Fruit fly (Drosophila melanogaster) whole organism, prepupa: ENCODE results near the gene Sry-alpha.
A peak's percentile ranks its signal among the peaks of the same experiment; 100 is the strongest.

Source experiments
- CG11762 ChIP-seq: fragments of 200-800 bp; sonication (Bioruptor generic); optimal IDR thresholded peaks from 3 replicates; lab custom pipeline; 2016; ENCODE audit warnings: missing biosample characterization, missing genetic modification characterization; ENCODE audit not compliant: insufficient read depth
- CG15336 ChIP-seq: fragments of 200-800 bp; sonication (Bioruptor generic); IDR thresholded peaks from 2 replicates; pipeline ENCODE4 v1.3.6; 2022; ENCODE audit warnings: missing biosample characterization, missing genetic modification characterization
- CG1621 ChIP-seq: fragments of 200-800 bp; sonication (Bioruptor generic); optimal IDR thresholded peaks from 3 replicates; lab custom pipeline; 2018; ENCODE audit warnings: missing biosample characterization, mild to moderate bottlenecking, missing genetic modification characterization
- CG32006 ChIP-seq: fragments of 200-800 bp; sonication (Bioruptor generic); optimal IDR thresholded peaks from 3 replicates; lab custom pipeline; 2017; ENCODE audit warnings: missing biosample characterization, mild to moderate bottlenecking, missing genetic modification characterization
- CG4318 ChIP-seq: fragments of 200-800 bp; sonication (Bioruptor generic); optimal IDR thresholded peaks from 3 replicates; lab custom pipeline; 2017; ENCODE audit warnings: missing biosample characterization, mild to moderate bottlenecking, missing genetic modification characterization
- CG6276 ChIP-seq: fragments of 200-800 bp; sonication (Bioruptor generic); optimal IDR thresholded peaks from 2 replicates; lab custom pipeline; 2017; ENCODE audit warnings: missing biosample characterization, mild to moderate bottlenecking, missing genetic modification characterization
- CG6808 ChIP-seq: fragments of 200-800 bp; sonication (Bioruptor generic); optimal IDR thresholded peaks from 3 replicates; lab custom pipeline; 2017; ENCODE audit warnings: missing biosample characterization, missing genetic modification characterization, mild to moderate bottlenecking, moderate library complexity, missing genetic modification reagents
- CG6854 ChIP-seq: fragments of 200-800 bp; sonication (Bioruptor generic); optimal IDR thresholded peaks from 2 replicates; lab custom pipeline; 2017; ENCODE audit warnings: missing biosample characterization, mild to moderate bottlenecking, missing genetic modification characterization
- CG9139 ChIP-seq: fragments of 200-800 bp; sonication (Bioruptor generic); optimal IDR thresholded peaks from 3 replicates; lab custom pipeline; 2017; ENCODE audit warnings: missing biosample characterization, mild to moderate bottlenecking, missing genetic modification characterization
- Eip93F ChIP-seq: fragments of 200-800 bp; sonication (Bioruptor generic); optimal IDR thresholded peaks from 2 replicates; lab custom pipeline; 2016; ENCODE audit warnings: missing biosample characterization, mild to moderate bottlenecking, missing genetic modification characterization
- Hr39 ChIP-seq: fragments of 200-800 bp; sonication (Bioruptor generic); optimal IDR thresholded peaks from 2 replicates; lab custom pipeline; 2016; ENCODE audit warnings: missing biosample characterization, missing genetic modification characterization
- Hr4 ChIP-seq: fragments of 200-800 bp; sonication (Bioruptor generic); optimal IDR thresholded peaks from 3 replicates; lab custom pipeline; 2016; ENCODE audit warnings: missing biosample characterization, missing genetic modification characterization
- Met ChIP-seq: fragments of 200-800 bp; sonication (Bioruptor generic); optimal IDR thresholded peaks from 3 replicates; lab custom pipeline; 2016; ENCODE audit warnings: missing biosample characterization, missing genetic modification characterization
- OdsH ChIP-seq: fragments of 200-800 bp; sonication (Bioruptor generic); optimal IDR thresholded peaks from 3 replicates; lab custom pipeline; 2016; ENCODE audit warnings: missing biosample characterization, missing genetic modification characterization
- Sox14 ChIP-seq: fragments of 200-800 bp; sonication (Bioruptor generic); optimal IDR thresholded peaks from 3 replicates; lab custom pipeline; 2016; ENCODE audit warnings: missing biosample characterization, missing genetic modification characterization
- Sox15 ChIP-seq: fragments of 200-800 bp; sonication (Bioruptor generic); optimal IDR thresholded peaks from 3 replicates; lab custom pipeline; 2016; ENCODE audit warnings: missing biosample characterization, missing genetic modification characterization
- achi ChIP-seq: fragments of 200-800 bp; sonication (Bioruptor generic); optimal IDR thresholded peaks from 3 replicates; lab custom pipeline; 2016; ENCODE audit warnings: missing biosample characterization, missing genetic modification characterization
- cyc ChIP-seq: fragments of 200-800 bp; sonication (Bioruptor generic); optimal IDR thresholded peaks from 3 replicates; lab custom pipeline; 2016; ENCODE audit warnings: missing biosample characterization, missing genetic modification characterization
- dsx ChIP-seq: fragments of 200-800 bp; optimal IDR thresholded peaks from 3 replicates; lab custom pipeline; 2019; ENCODE audit warnings: missing biosample characterization, mild to moderate bottlenecking, missing genetic modification characterization, moderate library complexity; ENCODE audit not compliant: poor library complexity, severe bottlenecking
- fd85E ChIP-seq: fragments of 200-800 bp; sonication (Bioruptor generic); optimal IDR thresholded peaks from 3 replicates; lab custom pipeline; 2016; ENCODE audit warnings: missing biosample characterization, missing genetic modification characterization
- fkh ChIP-seq: fragments of 200-800 bp; sonication (Bioruptor generic); optimal IDR thresholded peaks from 3 replicates; lab custom pipeline; 2017; ENCODE audit warnings: missing biosample characterization, mild to moderate bottlenecking, missing genetic modification characterization, moderate library complexity
- pdm3 ChIP-seq: fragments of 200-800 bp; sonication (Bioruptor generic); optimal IDR thresholded peaks from 3 replicates; lab custom pipeline; 2016; ENCODE audit warnings: missing biosample characterization, missing genetic modification characterization
- salr ChIP-seq, 2 experiments: fragments of 200-800 bp; sonication (Bioruptor generic); optimal IDR thresholded peaks; 3 replicates each; lab custom pipeline; 2016 to 2018; ENCODE audit warnings: missing biosample characterization in 2 of 2, missing genetic modification characterization in 2 of 2, mild to moderate bottlenecking in 1 of 2
- spab ChIP-seq: fragments of 200-800 bp; sonication (Bioruptor generic); optimal IDR thresholded peaks from 2 replicates; lab custom pipeline; 2017; ENCODE audit warnings: missing biosample characterization, mild to moderate bottlenecking, missing genetic modification characterization, missing genetic modification reagents
- ss ChIP-seq, 2 experiments: fragments of 200-800 bp; sonication (Bioruptor generic); optimal IDR thresholded peaks; 2 replicates in 1 of 2; 3 replicates in 1 of 2; lab custom pipeline; 2017 to 2018; ENCODE audit warnings: mild to moderate bottlenecking in 2 of 2, missing biosample characterization in 2 of 2, missing genetic modification characterization in 2 of 2, moderate library complexity in 1 of 2

The Sry-alpha gene

dm6 chr3R:30092700-30093044 is 53.2 kb downstream of the Sry-alpha start (continued):
- TF ChIP-seq CG9139 (GFP tag; lab: Kevin White, UChicago) (no peak), dsx (no peak), OdsH (GFP tag; lab: Kevin White, UChicago) (peak; percentile 71), CG1621 (no peak), CG32006 (GFP tag; lab: Kevin White, UChicago) (peak; percentile 85), ss (GFP tag; optimal IDR thresholded peaks at IDR 0.05; lab: Kevin White, UChicago) (no peak), Sox15 (GFP tag; lab: Kevin White, UChicago) (no peak), CG15336 (GFP tag; lab: Robert Waterston, UW) (peak; percentile 84), Hr39 (GFP tag; lab: Kevin White, UChicago) (peak; percentile 61), CG6276 (GFP tag; lab: Kevin White, UChicago) (peak; percentile 54), pdm3 (GFP tag; lab: Kevin White, UChicago) (peak; percentile 59), CG6854 (GFP tag; lab: Kevin White, UChicago) (no peak), CG4318 (GFP tag; lab: Kevin White, UChicago) (peak; percentile 62), Sox14 (GFP tag; lab: Kevin White, UChicago) (peak; percentile 31), spab (GFP tag; lab: Kevin White, UChicago) (no peak), Met (GFP tag; lab: Kevin White, UChicago) (peak; percentile 46), Eip93F (GFP tag; lab: Kevin White, UChicago) (no peak), fkh (GFP tag; lab: Kevin White, UChicago) (no peak), cyc (GFP tag; lab: Kevin White, UChicago) (peak; percentile 41), CG11762 (GFP tag; lab: Kevin White, UChicago) (no peak), fd85E (GFP tag; lab: Kevin White, UChicago) (no peak), CG6808 (GFP tag; lab: Kevin White, UChicago) (no peak), salr (GFP tag; optimal IDR thresholded peaks at IDR 0.05; lab: Kevin White, UChicago) (peak in 1 of 2 experiments; percentile 62), Hr4 (GFP tag; lab: Kevin White, UChicago) (peak; percentile 88), achi (GFP tag; lab: Kevin White, UChicago) (peak; percentile 57)
- TF ChIP-seq, all 60 proteins: peak for 40
